Worm (Caenorhabditis elegans) whole organism, mixed stage, embryonic: ENCODE data around the gene usp-33.

Experiments used
- M03D4.4 ChIP-seq: sonication (generic microtip); optimal IDR thresholded peaks from 2 replicates; lab custom pipeline; 2017; ENCODE audit warnings: mild to moderate bottlenecking, missing genetic modification characterization, missing compliant biosample characterization
- bed-3 ChIP-seq: fragments of 200-800 bp; sonication (Bioruptor generic); optimal IDR thresholded peaks from 3 replicates; lab custom pipeline; 2018; ENCODE audit warnings: mild to moderate bottlenecking, missing genetic modification characterization, moderate library complexity, missing compliant biosample characterization
- blmp-1 ChIP-seq: fragments of 150-350 bp; optimal IDR thresholded peaks from 2 replicates; lab custom pipeline; 2014; ENCODE audit warnings: missing biosample characterization, missing genetic modification characterization
- ceh-39 ChIP-seq: fragments of 150-350 bp; optimal IDR thresholded peaks from 2 replicates; lab custom pipeline; 2014; ENCODE audit warnings: missing biosample characterization, missing genetic modification characterization
- ceh-43 ChIP-seq: fragments of 200-800 bp; sonication (Bioruptor generic); optimal IDR thresholded peaks from 2 replicates; lab custom pipeline; 2018; ENCODE audit warnings: mild to moderate bottlenecking, missing genetic modification characterization, moderate library complexity, missing compliant biosample characterization
- ceh-83 ChIP-seq: fragments of 200-800 bp; sonication (Bioruptor generic); optimal IDR thresholded peaks from 2 replicates; lab custom pipeline; 2018; ENCODE audit warnings: mild to moderate bottlenecking, missing genetic modification characterization, missing compliant biosample characterization
- ces-1 ChIP-seq: fragments of 150-350 bp; optimal IDR thresholded peaks from 2 replicates; lab custom pipeline; 2014; ENCODE audit warnings: missing biosample characterization, missing genetic modification reagents, missing genetic modification characterization
- cnd-1 ChIP-seq: fragments of 200-800 bp; sonication (Bioruptor generic); optimal IDR thresholded peaks from 2 replicates; lab custom pipeline; 2018; ENCODE audit warnings: mild to moderate bottlenecking, missing genetic modification characterization, missing compliant biosample characterization
- drap-1 ChIP-seq: fragments of 200-800 bp; sonication (Bioruptor generic); optimal IDR thresholded peaks from 3 replicates; lab custom pipeline; 2018; ENCODE audit warnings: mild to moderate bottlenecking, missing genetic modification characterization, missing compliant biosample characterization
- elt-1 ChIP-seq: sonication (generic microtip); optimal IDR thresholded peaks from 2 replicates; lab custom pipeline; 2017; ENCODE audit warnings: missing genetic modification characterization, mild to moderate bottlenecking, missing compliant biosample characterization, antibody characterized with exemption, moderate library complexity, borderline replicate concordance; ENCODE audit not compliant: insufficient read depth
- flh-1 ChIP-seq: fragments of 200-800 bp; sonication (Bioruptor generic); optimal IDR thresholded peaks from 2 replicates; lab custom pipeline; 2018; ENCODE audit warnings: mild to moderate bottlenecking, missing genetic modification characterization, moderate library complexity, missing compliant biosample characterization
- ham-2 ChIP-seq: fragments of 200-800 bp; sonication (Bioruptor generic); optimal IDR thresholded peaks from 2 replicates; lab custom pipeline; 2018; ENCODE audit warnings: mild to moderate bottlenecking, missing genetic modification characterization, missing compliant biosample characterization
- hlh-1 ChIP-seq: fragments of 150-350 bp; optimal IDR thresholded peaks from 2 replicates; lab custom pipeline; 2014; ENCODE audit warnings: missing biosample characterization, missing genetic modification reagents, missing genetic modification characterization
- lin-13 ChIP-seq: fragments of 150-350 bp; optimal IDR thresholded peaks from 2 replicates; lab custom pipeline; 2014; ENCODE audit warnings: missing biosample characterization, missing genetic modification characterization
- lin-32 ChIP-seq: fragments of 200-800 bp; sonication (Bioruptor generic); optimal IDR thresholded peaks from 2 replicates; lab custom pipeline; 2018; ENCODE audit warnings: mild to moderate bottlenecking, missing genetic modification characterization, missing compliant biosample characterization
- lsy-2 ChIP-seq: fragments of 150-350 bp; optimal IDR thresholded peaks from 2 replicates; lab custom pipeline; 2014; ENCODE audit warnings: missing biosample characterization, missing genetic modification characterization
- mab-5 ChIP-seq: fragments of 150-350 bp; optimal IDR thresholded peaks from 2 replicates; lab custom pipeline; 2014; ENCODE audit warnings: missing biosample characterization, missing genetic modification characterization
- mep-1 ChIP-seq: fragments of 150-350 bp; optimal IDR thresholded peaks from 2 replicates; lab custom pipeline; 2017; ENCODE audit warnings: missing biosample characterization, missing genetic modification reagents, missing genetic modification characterization, inconsistent platforms
- mls-2 ChIP-seq: sonication (generic microtip); optimal IDR thresholded peaks from 2 replicates; lab custom pipeline; 2016; ENCODE audit warnings: mild to moderate bottlenecking, missing genetic modification characterization, moderate library complexity, missing compliant biosample characterization
- nhr-12 ChIP-seq: fragments of 150-350 bp; optimal IDR thresholded peaks from 2 replicates; lab custom pipeline; 2014; ENCODE audit warnings: missing biosample characterization, missing genetic modification characterization
- nhr-2 ChIP-seq: fragments of 150-350 bp; optimal IDR thresholded peaks from 2 replicates; lab custom pipeline; 2014; ENCODE audit warnings: missing biosample characterization, missing genetic modification characterization
- nhr-237 ChIP-seq: fragments of 150-350 bp; optimal IDR thresholded peaks from 2 replicates; lab custom pipeline; 2014; ENCODE audit warnings: missing biosample characterization, missing genetic modification characterization
- pha-4 ChIP-seq: fragments of 150-350 bp; optimal IDR thresholded peaks from 2 replicates; lab custom pipeline; 2018; ENCODE audit warnings: missing biosample characterization, missing genetic modification reagents, missing genetic modification characterization
- sem-2 ChIP-seq: fragments of 200-800 bp; sonication (Bioruptor generic); optimal IDR thresholded peaks from 2 replicates; lab custom pipeline; 2018; ENCODE audit warnings: mild to moderate bottlenecking, missing genetic modification characterization, missing compliant biosample characterization
- snpc-4 ChIP-seq: fragments of 150-350 bp; optimal IDR thresholded peaks from 2 replicates; lab custom pipeline; 2014; ENCODE audit warnings: missing biosample characterization, missing genetic modification characterization
- unc-120 ChIP-seq: sonication (generic microtip); optimal IDR thresholded peaks from 2 replicates; lab custom pipeline; 2017; ENCODE audit warnings: missing genetic modification characterization, missing compliant biosample characterization; ENCODE audit not compliant: poor library complexity, severe bottlenecking
- unc-39 ChIP-seq: fragments of 150-350 bp; optimal IDR thresholded peaks from 2 replicates; lab custom pipeline; 2014; ENCODE audit warnings: missing biosample characterization, missing genetic modification characterization
- unc-62 ChIP-seq: fragments of 150-350 bp; optimal IDR thresholded peaks from 2 replicates; lab custom pipeline; 2014; ENCODE audit warnings: missing biosample characterization, missing genetic modification reagents, missing genetic modification characterization
- zip-8 ChIP-seq: fragments of 150-350 bp; optimal IDR thresholded peaks from 2 replicates; lab custom pipeline; 2014; ENCODE audit warnings: missing biosample characterization, missing genetic modification characterization
- ztf-11 ChIP-seq: fragments of 150-350 bp; optimal IDR thresholded peaks from 2 replicates; lab custom pipeline; 2014; ENCODE audit warnings: missing biosample characterization, missing genetic modification characterization

The usp-33 gene

DNA sequence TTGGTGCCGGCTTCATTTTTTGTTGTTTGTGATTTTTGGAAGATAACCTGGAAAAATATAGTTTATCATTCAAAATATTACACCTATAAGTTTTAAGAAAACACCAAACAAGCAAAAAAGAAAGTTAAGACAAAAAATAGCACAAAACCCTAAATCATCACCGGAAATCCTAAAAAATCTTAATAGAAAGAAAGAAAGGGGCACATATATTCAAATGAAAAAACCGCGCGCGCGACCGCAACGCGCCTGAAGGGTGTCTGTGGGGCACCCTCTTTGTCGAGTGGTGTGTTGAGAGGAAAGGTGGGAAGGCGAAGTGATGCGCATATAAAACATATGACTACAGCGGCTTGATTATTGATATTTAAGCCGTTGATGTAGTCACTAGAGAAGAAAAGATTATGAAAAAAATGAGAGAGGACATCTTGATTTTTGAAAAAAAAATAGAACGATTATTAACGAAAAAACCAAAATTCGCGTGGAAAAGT is 22.6 kb downstream of the usp-33 start, which contains the start of gene K09E9.3:
Gene K09E9.3, minus strand, starts transcription at position 51 of the 485 bp plus-strand sequence.
- no peak for TF ChIP-seq lin-32 (GFP tag; lab: Kevin White, UChicago)
- TF ChIP-seq snpc-4 (tag; lab: Kevin White, UChicago), result no peak
- TF ChIP-seq hlh-1 (tag; lab: Kevin White, UChicago), result peak; percentile 67
- TF ChIP-seq ceh-43 (GFP tag; lab: Kevin White, UChicago), result no peak

DNA sequence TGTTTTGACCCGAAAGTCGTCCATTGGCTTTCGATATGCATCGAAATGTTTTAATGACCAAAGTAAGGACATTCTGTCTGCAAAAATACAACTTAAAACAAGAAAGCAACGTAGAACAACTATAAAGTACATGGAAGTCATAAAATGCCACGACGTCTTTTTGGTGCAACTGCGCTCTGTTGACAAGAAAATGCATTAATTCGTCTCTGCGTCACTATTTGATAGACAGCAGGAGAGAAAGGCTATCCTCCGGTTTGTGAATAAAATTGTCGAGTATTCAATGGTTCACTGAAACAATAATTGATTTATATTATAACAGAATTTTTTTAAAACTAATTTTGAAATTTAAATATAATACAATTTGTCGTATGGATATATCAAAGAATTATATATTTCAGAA is 25.3 kb downstream of the usp-33 start, which contains the start of gene ergi-3:
Gene ergi-3, minus strand, starts transcription at position 311 of the 400 bp plus-strand sequence.
- TF ChIP-seq hlh-1 (tag; lab: Kevin White, UChicago) (peak; percentile 37), nhr-237 (tag; lab: Kevin White, UChicago) (peak; percentile 37), bed-3 (GFP tag; lab: Kevin White, UChicago) (no peak), unc-39 (tag; lab: Kevin White, UChicago) (no peak), mep-1 (tag; lab: Kevin White, UChicago) (peak; percentile 89), ztf-11 (tag; lab: Kevin White, UChicago) (no peak), unc-62 (GFP tag; lab: Kevin White, UChicago) (peak; percentile 87), ceh-39 (tag; lab: Kevin White, UChicago) (no peak), flh-1 (GFP tag; lab: Kevin White, UChicago) (no peak), ces-1 (peak; percentile 94), mab-5 (tag; lab: Kevin White, UChicago) (no peak), pha-4 (tag; lab: Kevin White, UChicago) (peak; percentile 58), blmp-1 (tag; lab: Kevin White, UChicago) (peak; percentile 27), lin-13 (tag; lab: Kevin White, UChicago) (peak; percentile 3), ham-2 (GFP tag; lab: Kevin White, UChicago) (no peak), lsy-2 (tag; lab: Kevin White, UChicago) (peak; percentile 32), lin-32 (GFP tag; lab: Kevin White, UChicago) (no peak), mls-2 (no peak), nhr-2 (no peak)

- TF ChIP-seq cnd-1 (tag; lab: Kevin White, UChicago) (no peak), lsy-2 (tag; lab: Kevin White, UChicago) (no peak), elt-1 (tag; lab: Kevin White, UChicago) (no peak), ces-1 (peak; percentile 60), unc-120 (tag; lab: Kevin White, UChicago) (peak; percentile 29), ceh-43 (GFP tag; lab: Kevin White, UChicago) (no peak), ceh-39 (tag; lab: Kevin White, UChicago) (no peak)
Measured at ce11 chrX:15617168-15617567, 26.0 kb downstream of the usp-33 start.

DNA sequence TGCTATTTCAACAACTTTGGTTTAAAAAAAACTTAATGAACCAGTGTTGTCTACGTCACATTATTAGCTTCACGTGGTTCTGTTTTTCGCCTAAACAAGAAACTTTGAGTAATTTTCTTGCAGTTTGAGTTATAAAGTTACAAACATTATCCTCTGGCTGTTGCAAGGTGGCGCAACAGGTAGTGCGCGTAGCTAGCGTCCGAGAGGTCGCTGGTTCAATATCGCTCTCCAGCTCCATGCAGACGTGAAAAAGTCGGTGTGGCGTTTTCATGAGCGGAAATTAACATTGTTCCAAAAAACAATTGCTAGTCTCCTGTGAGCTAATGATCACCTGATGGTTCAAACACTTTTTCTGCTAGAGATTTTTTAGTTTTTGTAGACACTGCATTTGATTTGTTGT is 28.1 kb downstream of the usp-33 start:
- TF ChIP-seq drap-1 (GFP tag; lab: Kevin White, UChicago) (no peak), nhr-237 (tag; lab: Kevin White, UChicago) (no peak), blmp-1 (tag; lab: Kevin White, UChicago) (no peak), M03D4.4 (tag; lab: Kevin White, UChicago) (no peak), lsy-2 (tag; lab: Kevin White, UChicago) (no peak), zip-8 (tag; lab: Kevin White, UChicago) (no peak), nhr-12 (no peak)

ce11 chrX:15620200-15620599 is 29.0 kb downstream of the usp-33 start, which contains the start of gene K09E9.1:
Gene K09E9.1 (plus strand): TSS chrX:15620500.
- no peak for TF ChIP-seq elt-1 (tag; lab: Kevin White, UChicago)
- no peak for TF ChIP-seq ceh-83
- no peak for TF ChIP-seq bed-3 (GFP tag; lab: Kevin White, UChicago)
- no peak for TF ChIP-seq ham-2 (GFP tag; lab: Kevin White, UChicago)
- no peak for TF ChIP-seq sem-2
- no peak for TF ChIP-seq mep-1 (tag; lab: Kevin White, UChicago)
- TF ChIP-seq nhr-2, result no peak
- TF ChIP-seq nhr-237 (tag; lab: Kevin White, UChicago), result no peak
- no peak for TF ChIP-seq mls-2
- no peak for TF ChIP-seq unc-120 (tag; lab: Kevin White, UChicago)
- TF ChIP-seq snpc-4 (tag; lab: Kevin White, UChicago), result no peak
- TF ChIP-seq unc-62 (GFP tag; lab: Kevin White, UChicago), result no peak
